Fruit fly (Drosophila melanogaster) whole organism, prepupa: ENCODE data around the gene MED14.

Experiments
- CG6276 ChIP-seq: fragments of 200-800 bp; sonication (Bioruptor generic); optimal IDR thresholded peaks from 2 replicates; lab custom pipeline; 2017; ENCODE audit warnings: missing biosample characterization, mild to moderate bottlenecking, missing genetic modification characterization
- CG6854 ChIP-seq: fragments of 200-800 bp; sonication (Bioruptor generic); optimal IDR thresholded peaks from 2 replicates; lab custom pipeline; 2017; ENCODE audit warnings: missing biosample characterization, mild to moderate bottlenecking, missing genetic modification characterization
- CG7368 ChIP-seq: fragments of 200-800 bp; sonication (Bioruptor generic); optimal IDR thresholded peaks from 3 replicates; lab custom pipeline; 2016; ENCODE audit warnings: missing biosample characterization, missing genetic modification characterization
- dac ChIP-seq: fragments of 200-800 bp; sonication (Bioruptor generic); optimal IDR thresholded peaks from 2 replicates; lab custom pipeline; 2017; ENCODE audit warnings: missing biosample characterization, mild to moderate bottlenecking, missing genetic modification characterization

dm6 chr3L:552950-553349, 40.1 kb upstream of the MED14 start:
- TF ChIP-seq CG6276 (GFP tag; lab: Kevin White, UChicago) (peak; percentile 74), CG6854 (GFP tag; lab: Kevin White, UChicago) (peak; percentile 85), dac (GFP tag; lab: Kevin White, UChicago) (peak; percentile 50), CG7368 (peak; percentile 95)
